Worm (Caenorhabditis elegans) whole organism, L3 larva: ENCODE measurements around the gene C05D11.1.
A peak's percentile ranks its signal among the peaks of the same experiment; 100 is the strongest.

Experiments used
- mdl-1 ChIP-seq: fragments of 150-350 bp; optimal IDR thresholded peaks from 2 replicates; lab custom pipeline; 2014; ENCODE audit warnings: missing biosample characterization, missing genetic modification characterization
- nhr-237 ChIP-seq: fragments of 150-350 bp; optimal IDR thresholded peaks from 2 replicates; lab custom pipeline; 2014; ENCODE audit warnings: missing biosample characterization, missing genetic modification characterization
- skn-1 ChIP-seq: fragments of 150-350 bp; optimal IDR thresholded peaks from 2 replicates; lab custom pipeline; 2014; ENCODE audit warnings: missing biosample characterization, missing genetic modification characterization
- unc-62 ChIP-seq: fragments of 150-350 bp; sonication (generic microtip); optimal IDR thresholded peaks from 4 replicates; lab custom pipeline; 2014; ENCODE audit warnings: missing biosample characterization, missing genetic modification reagents, missing genetic modification characterization

The C05D11.1 gene

DNA sequence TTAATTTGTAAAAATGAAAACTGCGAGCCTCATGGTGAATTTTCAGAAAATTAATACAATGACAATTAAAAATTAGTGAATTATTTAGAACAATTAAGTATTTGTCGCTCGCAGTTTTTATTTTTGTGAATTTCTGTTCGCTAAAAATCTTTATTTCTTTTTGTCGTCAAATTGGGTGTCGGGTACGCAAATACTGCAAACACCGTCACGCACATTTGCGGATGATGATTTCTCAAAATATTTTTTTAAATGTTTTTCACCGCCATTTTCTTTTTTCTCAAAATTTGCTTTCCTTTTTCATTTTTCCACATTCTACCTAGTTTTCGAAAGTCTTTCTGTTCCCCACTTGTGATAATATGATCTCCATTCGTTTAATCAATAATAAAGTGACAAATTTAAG lies 52.5 kb downstream of the C05D11.1 start (continued):
- no peak for TF ChIP-seq unc-62 (GFP tag; lab: Kevin White, UChicago)
- TF ChIP-seq skn-1 (tag; lab: Kevin White, UChicago): peak; percentile 98
- TF ChIP-seq mdl-1 (tag; lab: Kevin White, UChicago): no peak
- TF ChIP-seq, all 47 proteins: peak for 9

DNA sequence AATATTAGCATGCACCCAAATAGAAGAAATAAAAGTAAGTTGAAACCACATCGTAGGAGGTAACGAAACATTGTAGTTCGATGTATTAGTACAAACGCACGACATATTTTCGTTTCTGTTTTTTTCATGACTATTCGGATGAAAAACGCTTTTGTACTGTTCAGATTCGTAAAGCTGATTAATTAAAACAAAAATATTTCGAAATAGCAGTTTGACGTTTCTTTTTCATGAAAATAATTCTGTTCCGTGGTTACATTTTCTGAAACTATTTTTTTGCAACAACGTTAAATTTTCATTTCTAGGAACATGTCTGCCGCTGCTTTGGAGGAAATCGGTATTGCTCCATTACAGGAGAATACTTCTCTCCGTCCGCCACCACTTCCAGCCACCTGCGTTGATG lies 53.1 kb downstream of the C05D11.1 start, which contains the start of gene rpt-3:
TSS of gene rpt-3 (plus strand) at position 301 of the 400 bp plus-strand sequence.
- TF ChIP-seq nhr-237 (tag; lab: Kevin White, UChicago): no peak
